Fruit fly (Drosophila melanogaster): ENCODE measurements around the gene CG3407.

Gene CG3407

dm6 chr2L:3818903-3819302 lies 5.7 kb upstream of the CG3407 start:
- no peak for TF ChIP-seq ttk (optimal IDR thresholded peaks at IDR 0.05)
- no peak for TF ChIP-seq Sin3A (optimal IDR thresholded peaks at IDR 0.05)
- TF ChIP-seq insv (optimal IDR thresholded peaks at IDR 0.05), result no peak
- no peak for TF ChIP-seq h (optimal IDR thresholded peaks at IDR 0.05)
- no peak for TF ChIP-seq psq (optimal IDR thresholded peaks at IDR 0.05)
- TF ChIP-seq Myc (optimal IDR thresholded peaks at IDR 0.05), result no peak

- TF ChIP-seq insv (optimal IDR thresholded peaks at IDR 0.05) (no peak), ttk (optimal IDR thresholded peaks at IDR 0.05) (no peak), Sin3A (optimal IDR thresholded peaks at IDR 0.05) (no peak), Myc (optimal IDR thresholded peaks at IDR 0.05) (no peak), psq (optimal IDR thresholded peaks at IDR 0.05) (no peak), h (optimal IDR thresholded peaks at IDR 0.05) (no peak)
Observed at dm6 chr2L:3814163-3814562, 953 bp upstream of the CG3407 start.

dm6 chr2L:3806197-3807030 lies 6.8 kb downstream of the CG3407 start:
- no peak for TF ChIP-seq ttk (optimal IDR thresholded peaks at IDR 0.05)
- no peak for TF ChIP-seq psq (optimal IDR thresholded peaks at IDR 0.05)
- TF ChIP-seq insv (optimal IDR thresholded peaks at IDR 0.05), result no peak
- no peak for TF ChIP-seq h (optimal IDR thresholded peaks at IDR 0.05)
- no peak for TF ChIP-seq Sin3A (optimal IDR thresholded peaks at IDR 0.05)
- no peak for TF ChIP-seq Myc (optimal IDR thresholded peaks at IDR 0.05)

dm6 chr2L:3805274-3806196 lies 7.7 kb downstream of the CG3407 start:
- no peak for TF ChIP-seq Myc (optimal IDR thresholded peaks at IDR 0.05)
- no peak for TF ChIP-seq ttk (optimal IDR thresholded peaks at IDR 0.05)
- TF ChIP-seq Sin3A (optimal IDR thresholded peaks at IDR 0.05), result no peak
- TF ChIP-seq insv (optimal IDR thresholded peaks at IDR 0.05), result no peak
- no peak for TF ChIP-seq h (optimal IDR thresholded peaks at IDR 0.05)
- no peak for TF ChIP-seq psq (optimal IDR thresholded peaks at IDR 0.05)

- TF ChIP-seq insv (optimal IDR thresholded peaks at IDR 0.05) (no peak), psq (optimal IDR thresholded peaks at IDR 0.05) (no peak), h (optimal IDR thresholded peaks at IDR 0.05) (no peak), Myc (optimal IDR thresholded peaks at IDR 0.05) (no peak), ttk (optimal IDR thresholded peaks at IDR 0.05) (no peak), Sin3A (optimal IDR thresholded peaks at IDR 0.05) (no peak)
Observed at dm6 chr2L:3804641-3805273, 8.5 kb downstream of the CG3407 start.

- TF ChIP-seq h (optimal IDR thresholded peaks at IDR 0.05), result no peak
- TF ChIP-seq psq (optimal IDR thresholded peaks at IDR 0.05), result no peak
- TF ChIP-seq Sin3A (optimal IDR thresholded peaks at IDR 0.05), result no peak
- no peak for TF ChIP-seq ttk (optimal IDR thresholded peaks at IDR 0.05)
- TF ChIP-seq insv (optimal IDR thresholded peaks at IDR 0.05), result no peak
- no peak for TF ChIP-seq Myc (optimal IDR thresholded peaks at IDR 0.05)
Observed at dm6 chr2L:3803466-3804143, 9.6 kb downstream of the CG3407 start, which contains the start of gene Reph. TSS of gene Reph (plus strand) at chr2L:3803545.

- TF ChIP-seq insv (optimal IDR thresholded peaks at IDR 0.05), result no peak
- no peak for TF ChIP-seq h (optimal IDR thresholded peaks at IDR 0.05)
- TF ChIP-seq Myc (optimal IDR thresholded peaks at IDR 0.05), result no peak
- no peak for TF ChIP-seq ttk (optimal IDR thresholded peaks at IDR 0.05)
- no peak for TF ChIP-seq Sin3A (optimal IDR thresholded peaks at IDR 0.05)
- TF ChIP-seq psq (optimal IDR thresholded peaks at IDR 0.05), result no peak
Observed at dm6 chr2L:3802818-3803456, 10.3 kb downstream of the CG3407 start.

dm6 chr2L:3791629-3792028 lies 21.6 kb downstream of the CG3407 start:
- TF ChIP-seq ttk (optimal IDR thresholded peaks at IDR 0.05) (no peak), Myc (optimal IDR thresholded peaks at IDR 0.05) (no peak), h (optimal IDR thresholded peaks at IDR 0.05) (no peak), Sin3A (optimal IDR thresholded peaks at IDR 0.05) (no peak), psq (optimal IDR thresholded peaks at IDR 0.05) (no peak), insv (optimal IDR thresholded peaks at IDR 0.05) (no peak)

- TF ChIP-seq psq (optimal IDR thresholded peaks at IDR 0.05) (no peak), Myc (optimal IDR thresholded peaks at IDR 0.05) (no peak), ttk (optimal IDR thresholded peaks at IDR 0.05) (no peak), insv (optimal IDR thresholded peaks at IDR 0.05) (no peak), Sin3A (optimal IDR thresholded peaks at IDR 0.05) (no peak), h (optimal IDR thresholded peaks at IDR 0.05) (no peak)
Observed at dm6 chr2L:3789290-3790067, 23.7 kb downstream of the CG3407 start.

- TF ChIP-seq Sin3A (optimal IDR thresholded peaks at IDR 0.05), result no peak
- TF ChIP-seq psq (optimal IDR thresholded peaks at IDR 0.05), result no peak
- TF ChIP-seq insv (optimal IDR thresholded peaks at IDR 0.05), result no peak
Observed at dm6 chr2L:3788150-3788549, 25.1 kb downstream of the CG3407 start.

Data from Kc167 (cell line).